Fruit fly (Drosophila melanogaster): ENCODE data around the gene CG4565.
A peak's percentile ranks its signal among the peaks of the same experiment; 100 is the strongest.

The CG4565 gene

DNA sequence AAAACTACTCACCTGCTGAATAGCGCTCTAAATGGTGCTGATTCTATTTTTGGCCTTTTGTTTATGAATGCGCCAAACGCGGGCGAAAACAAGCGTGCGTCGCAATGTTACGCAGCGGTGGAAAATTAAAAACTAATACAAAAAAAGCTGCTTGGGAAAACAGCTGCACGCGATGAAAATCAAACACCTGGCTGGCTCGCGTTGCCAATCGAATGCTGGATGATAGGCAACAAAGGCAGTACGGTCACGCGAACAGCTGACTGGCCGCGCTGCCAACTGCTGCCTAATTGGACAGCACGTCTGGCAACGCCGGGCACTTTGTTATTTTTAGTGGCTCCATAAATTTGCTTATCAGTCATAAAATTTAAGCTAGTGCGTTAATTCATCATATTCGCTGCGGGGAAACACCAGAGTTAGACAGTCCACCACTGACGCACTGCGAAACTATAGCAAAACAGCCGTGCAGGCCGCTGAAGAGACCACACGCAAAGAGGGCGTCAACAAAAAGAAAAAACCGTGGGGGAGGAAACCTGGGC, 16.0 kb downstream of the CG4565 start, which contains the start of the genes SelR and Tsp86D (continued):
- TF ChIP-seq Pdp1 (GFP tag; optimal IDR thresholded peaks at IDR 0.05) (peak in 1 of 2 experiments; percentile 77), Hr78 (GFP tag; optimal IDR thresholded peaks at IDR 0.05) (no peak), Sox100B (GFP tag; optimal IDR thresholded peaks at IDR 0.05) (no peak), tgo (GFP tag; IDR thresholded peaks at IDR 0.05) (no peak), bsh (GFP tag; optimal IDR thresholded peaks at IDR 0.05) (no peak), CG15601 (tag; optimal IDR thresholded peaks at IDR 0.05) (peak; percentile 32), stc (GFP tag; IDR thresholded peaks at IDR 0.05) (no peak), Scr (GFP tag; IDR thresholded peaks at IDR 0.05; ENCODE audit: partially characterized antibody) (peak; percentile 68), bbx (GFP tag; IDR thresholded peaks at IDR 0.05; ENCODE audit: partially characterized antibody) (peak; percentile 68), HLHmδ (GFP tag; optimal IDR thresholded peaks at IDR 0.05) (peak; percentile 78), caup (GFP tag; optimal IDR thresholded peaks at IDR 0.05; ENCODE audit: severe bottlenecking) (peak; percentile 42), Dip3 (GFP tag; optimal IDR thresholded peaks at IDR 0.05) (no peak), CG3065 (GFP tag; optimal IDR thresholded peaks at IDR 0.05) (no peak), Fer2 (tag; optimal IDR thresholded peaks at IDR 0.05) (no peak), CG2116 (GFP tag; optimal IDR thresholded peaks at IDR 0.05) (peak; percentile 45), CG17829 (tag; optimal IDR thresholded peaks at IDR 0.05) (peak; percentile 75), CG13894 (tag; optimal IDR thresholded peaks at IDR 0.05) (peak; percentile 84), Dll (GFP tag; IDR thresholded peaks at IDR 0.05; ENCODE audit: partially characterized antibody) (peak; percentile 75), CG2202 (tag; optimal IDR thresholded peaks at IDR 0.05) (no peak), cato (GFP tag; optimal IDR thresholded peaks at IDR 0.05; ENCODE audit: borderline replicate concordance) (no peak), Deaf1 (tag; optimal IDR thresholded peaks at IDR 0.05) (peak; percentile 28), Opbp (GFP tag; IDR thresholded peaks at IDR 0.05; ENCODE audit: partially characterized antibody) (peak; percentile 76), fru (optimal IDR thresholded peaks at IDR 0.05) (no peak), Eip74EF (GFP tag; optimal IDR thresholded peaks at IDR 0.05) (peak in 1 of 2 experiments; percentile 46), Awh (GFP tag; IDR thresholded peaks at IDR 0.05) (no peak; the same call in 1 of the 2 replicates), aop (GFP tag; IDR thresholded peaks at IDR 0.05) (no peak), B-H2 (GFP tag; optimal IDR thresholded peaks at IDR 0.05) (peak; percentile 84), nom (GFP tag; optimal IDR thresholded peaks at IDR 0.05) (peak; percentile 9), crp (GFP tag; optimal IDR thresholded peaks at IDR 0.05) (peak; percentile 96 to 100), D19B (GFP tag; optimal IDR thresholded peaks at IDR 0.05) (no peak), Hey (tag; optimal IDR thresholded peaks at IDR 0.05) (no peak), CkIIα-i1 (GFP tag; IDR thresholded peaks at IDR 0.05) (no peak), CG13296 (GFP tag; optimal IDR thresholded peaks at IDR 0.05) (peak; percentile 73), CG4424 (GFP tag; optimal IDR thresholded peaks at IDR 0.05) (no peak), CG12942 (GFP tag; optimal IDR thresholded peaks at IDR 0.05) (no peak), CG17385 (GFP tag; optimal IDR thresholded peaks at IDR 0.05) (no peak), CG43689 (GFP tag; IDR thresholded peaks at IDR 0.05) (no peak), pum (GFP tag; optimal IDR thresholded peaks at IDR 0.05) (no peak), CG7357 (GFP tag; IDR thresholded peaks at IDR 0.05) (no peak), knrl (GFP tag; IDR thresholded peaks at IDR 0.05; ENCODE audit: partially characterized antibody) (peak; percentile 60), da (GFP tag; optimal IDR thresholded peaks at IDR 0.05) (peak; percentile 75), bigmax (GFP tag; optimal IDR thresholded peaks at IDR 0.05) (no peak), HmgD (GFP tag; optimal IDR thresholded peaks at IDR 0.05) (no peak), eyg (GFP tag; optimal IDR thresholded peaks at IDR 0.05) (no peak), CG8924 (tag; optimal IDR thresholded peaks at IDR 0.05) (peak; percentile 64), NC2β (GFP tag; optimal IDR thresholded peaks at IDR 0.05) (peak; percentile 31), usp (GFP tag; optimal IDR thresholded peaks at IDR 0.05) (no peak), zfh1 (GFP tag; IDR thresholded peaks at IDR 0.05) (no peak), jigr1 (GFP tag; IDR thresholded peaks at IDR 0.05) (no peak)

Measured in whole organism, embryonic.